Worm (Caenorhabditis elegans): ENCODE results near the gene W08F4.13.

The W08F4.13 gene

ce11 chrII:577632-578031, 7.0 kb upstream of the W08F4.13 start, which contains the start of gene W08F4.7 (continued):
- TF ChIP-seq snpc-1.3 (tag; optimal IDR thresholded peaks at IDR 0.05; ENCODE audit: insufficient read depth) (peak; percentile 48), madf-8 (GFP tag; conservative IDR thresholded peaks at IDR 0.05) (no peak), pha-4 (tag; optimal IDR thresholded peaks at IDR 0.05) (no peak), egl-44 (GFP tag; IDR thresholded peaks at IDR 0.05) (no peak), dox-1 (GFP tag; IDR thresholded peaks at IDR 0.05) (no peak), madf-6 (GFP tag; IDR thresholded peaks at IDR 0.05) (0 out of 2 replicates have a peak, but pooled peaks have one; percentile 1), ekl-4 (GFP tag; IDR thresholded peaks at IDR 0.05) (0 out of 2 replicates have a peak, but pooled peaks have one; percentile 12), lag-1 (GFP tag; IDR thresholded peaks at IDR 0.05) (no peak), athp-1 (tag; optimal IDR thresholded peaks at IDR 0.05) (no peak), B0035.1 (tag; optimal IDR thresholded peaks at IDR 0.05) (no peak)

- TF ChIP-seq B0336.3 (GFP tag; IDR thresholded peaks at IDR 0.05), result no peak
- TF ChIP-seq F33H1.4 (GFP tag; IDR thresholded peaks at IDR 0.05), result no peak
- no peak for TF ChIP-seq dpff-1 (tag; optimal IDR thresholded peaks at IDR 0.05)
- TF ChIP-seq lin-26 (GFP tag; IDR thresholded peaks at IDR 0.05), result 0 out of 2 replicates have a peak, but pooled peaks have one; percentile 3
- TF ChIP-seq lag-1 (GFP tag; IDR thresholded peaks at IDR 0.05), result no peak
- TF ChIP-seq zfh-2 (GFP tag; conservative IDR thresholded peaks at IDR 0.05), result peak; percentile 33; the same call in 1 of the 2 replicates
These were observed 5.8 kb upstream of the W08F4.13 start for ce11 chrII:578803-579202.

ce11 chrII:580189-580643, 4.4 kb upstream of the W08F4.13 start, which contains the start of the genes cdc-37 and W08F4.3:
Gene cdc-37, minus strand, starts transcription at chrII:580593.
Gene W08F4.3, plus strand, starts transcription at chrII:580602.
- TF ChIP-seq zfh-2 (GFP tag; conservative IDR thresholded peaks at IDR 0.05) (no peak), lsl-1 (GFP tag; optimal IDR thresholded peaks at IDR 0.05) (peak; percentile 37), ztf-22 (GFP tag; optimal IDR thresholded peaks at IDR 0.05) (no peak), dpff-1 (tag; optimal IDR thresholded peaks at IDR 0.05) (no peak), efl-1 (GFP tag; optimal IDR thresholded peaks at IDR 0.05) (peak; percentile 90), lin-26 (GFP tag; IDR thresholded peaks at IDR 0.05) (no peak), madf-3 (GFP tag; IDR thresholded peaks at IDR 0.05) (0 out of 2 replicates have a peak, but pooled peaks have one; percentile 54), xnd-1 (tag; optimal IDR thresholded peaks at IDR 0.05) (peak; percentile 57), F33H1.4 (GFP tag; IDR thresholded peaks at IDR 0.05) (peak; percentile 60; the same call in 1 of the 2 replicates), atf-7 (tag; optimal IDR thresholded peaks at IDR 0.05) (no peak), snpc-1.1 (tag; optimal IDR thresholded peaks at IDR 0.05; ENCODE audit: insufficient read depth) (peak; percentile 12), mxl-1 (tag; optimal IDR thresholded peaks at IDR 0.05) (no peak), C17E4.6 (GFP tag; IDR thresholded peaks at IDR 0.05) (no peak), repo-1 (tag; optimal IDR thresholded peaks at IDR 0.05) (no peak), madf-8 (GFP tag; conservative IDR thresholded peaks at IDR 0.05) (peak; percentile 75), nfya-2 (GFP tag; IDR thresholded peaks at IDR 0.05) (no peak), D2030.7 (GFP tag; IDR thresholded peaks at IDR 0.05) (peak; percentile 72), bed-1 (GFP tag; IDR thresholded peaks at IDR 0.05) (no peak), F57C9.4 (tag; optimal IDR thresholded peaks at IDR 0.05) (no peak), bed-2 (GFP tag; IDR thresholded peaks at IDR 0.05) (no peak), hlh-12 (tag; optimal IDR thresholded peaks at IDR 0.05) (no peak), ceh-91 (GFP tag; IDR thresholded peaks at IDR 0.05) (peak; percentile 69), ceh-79 (tag; optimal IDR thresholded peaks at IDR 0.05) (no peak), hmg-1.2 (GFP tag; IDR thresholded peaks at IDR 0.05) (peak; percentile 36; the same call in 1 of the 2 replicates), lin-54 (GFP tag; optimal IDR thresholded peaks at IDR 0.05) (peak; percentile 52), die-1 (tag; optimal IDR thresholded peaks at IDR 0.05) (no peak), dpl-1 (GFP tag; optimal IDR thresholded peaks at IDR 0.05) (peak; percentile 54), Y53G8AR.9 (GFP tag; conservative IDR thresholded peaks at IDR 0.05) (no peak), madf-6 (GFP tag; IDR thresholded peaks at IDR 0.05) (peak; percentile 87), fkh-3 (tag; optimal IDR thresholded peaks at IDR 0.05) (no peak), C06A6.2 (GFP tag; conservative IDR thresholded peaks at IDR 0.05) (no peak), rcor-1 (GFP tag; IDR thresholded peaks at IDR 0.05) (peak; percentile 19; the same call in 1 of the 2 replicates), ceh-40 (GFP tag; IDR thresholded peaks at IDR 0.05) (no peak), pbrm-1 (GFP tag; IDR thresholded peaks at IDR 0.05) (0 out of 2 replicates have a peak, but pooled peaks have one; percentile 20), tbp1 (GFP tag; optimal IDR thresholded peaks at IDR 0.05) (no peak), dox-1 (GFP tag; IDR thresholded peaks at IDR 0.05) (peak; percentile 24; the same call in 1 of the 2 replicates)
